Worm (Caenorhabditis elegans): ENCODE results near the gene orc-1.

orc-1 gene

DNA sequence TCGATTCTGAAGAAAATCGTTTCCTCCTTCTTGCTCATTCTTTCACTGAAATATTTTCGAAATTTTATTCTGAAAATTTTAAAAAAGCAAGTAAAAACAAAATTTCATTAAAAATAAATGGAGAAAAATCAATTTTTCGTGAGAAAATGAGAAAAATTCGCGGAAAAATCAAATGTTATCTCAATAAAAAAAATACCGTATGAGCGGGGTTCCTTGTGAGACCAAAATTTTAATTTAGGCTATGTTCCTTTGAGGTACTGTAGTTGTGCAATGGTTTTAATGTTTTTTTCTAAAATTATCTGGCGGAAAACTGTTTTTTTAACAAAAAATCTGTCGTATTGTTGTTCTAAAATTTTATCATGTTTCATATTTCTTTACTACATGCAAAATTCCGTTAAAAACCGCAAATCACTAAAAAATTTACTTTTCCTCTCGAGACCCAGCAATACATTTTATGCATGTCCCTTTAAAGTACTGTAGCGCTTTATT lies 42.7 kb upstream of the orc-1 start, which contains the start of gene epg-6:
epg-6 (minus strand) TSS at position 51 of the 489 bp plus-strand sequence.
- TF ChIP-seq nhr-25 (tag; optimal IDR thresholded peaks at IDR 0.05), result no peak
- TF ChIP-seq nhr-43 (tag; optimal IDR thresholded peaks at IDR 0.05; ENCODE audit: poor library complexity, severe bottlenecking), result no peak
- no peak for TF ChIP-seq pqm-1 (tag; optimal IDR thresholded peaks at IDR 0.05)
- TF ChIP-seq ceh-82 (tag; optimal IDR thresholded peaks at IDR 0.05), result no peak

DNA sequence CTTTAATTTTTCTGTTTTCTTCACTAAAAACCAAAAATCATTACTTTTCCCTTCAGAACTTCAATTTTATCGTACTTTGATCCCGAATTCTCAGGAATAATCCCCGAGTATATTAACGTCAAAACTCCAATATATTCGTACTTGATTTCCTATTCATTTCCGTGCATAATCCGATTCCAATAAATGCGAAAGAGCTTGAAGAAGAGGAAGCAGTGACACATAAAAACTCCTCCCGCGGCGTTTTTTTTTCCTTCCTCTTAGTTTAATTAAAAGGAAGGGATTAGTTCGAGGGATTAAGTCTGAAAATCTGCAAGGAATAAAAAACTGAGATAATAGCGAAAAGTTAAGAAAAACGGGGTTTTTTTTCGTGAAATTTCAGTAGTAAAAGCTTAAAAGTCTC lies 42.0 kb upstream of the orc-1 start:
- TF ChIP-seq fkh-10 (GFP tag; optimal IDR thresholded peaks at IDR 0.05) (no peak), nhr-11 (tag; optimal IDR thresholded peaks at IDR 0.05) (peak; percentile 38)

DNA sequence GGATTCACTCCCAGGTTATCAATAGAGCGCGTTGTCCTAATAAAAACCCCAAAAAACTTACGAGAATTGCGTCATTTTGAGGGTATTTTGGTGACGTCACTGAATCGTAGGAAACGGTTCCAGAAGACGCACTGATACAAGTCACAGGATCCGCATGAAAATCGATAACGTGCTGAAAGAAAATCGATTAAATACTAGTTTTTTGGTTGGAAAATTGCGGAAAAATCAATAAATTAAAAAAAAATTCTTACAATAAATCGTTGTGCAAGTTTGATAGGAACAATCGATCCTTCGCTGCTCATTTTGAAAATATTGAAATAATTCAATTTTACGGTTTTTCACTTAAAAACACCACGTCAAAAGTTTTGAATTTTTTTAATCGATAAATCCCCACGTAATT lies 39.7 kb upstream of the orc-1 start, which contains the start of gene Y39A1A.2:
Y39A1A.2 (minus strand) TSS at position 319 of the 400 bp plus-strand sequence.
- no peak for TF ChIP-seq ZK546.5 (tag; optimal IDR thresholded peaks at IDR 0.05)
- no peak for TF ChIP-seq fkh-10 (GFP tag; optimal IDR thresholded peaks at IDR 0.05)
- no peak for TF ChIP-seq nhr-77 (tag; optimal IDR thresholded peaks at IDR 0.05)
- no peak for TF ChIP-seq lin-15B (tag; optimal IDR thresholded peaks at IDR 0.05)
- peak; percentile 58 for TF ChIP-seq ceh-28 (tag; optimal IDR thresholded peaks at IDR 0.05)
- TF ChIP-seq ceh-9 (tag; optimal IDR thresholded peaks at IDR 0.05), result no peak
- no peak for TF ChIP-seq ama-1 (optimal IDR thresholded peaks at IDR 0.05)
- no peak for TF ChIP-seq daf-12 (tag; optimal IDR thresholded peaks at IDR 0.05)

DNA sequence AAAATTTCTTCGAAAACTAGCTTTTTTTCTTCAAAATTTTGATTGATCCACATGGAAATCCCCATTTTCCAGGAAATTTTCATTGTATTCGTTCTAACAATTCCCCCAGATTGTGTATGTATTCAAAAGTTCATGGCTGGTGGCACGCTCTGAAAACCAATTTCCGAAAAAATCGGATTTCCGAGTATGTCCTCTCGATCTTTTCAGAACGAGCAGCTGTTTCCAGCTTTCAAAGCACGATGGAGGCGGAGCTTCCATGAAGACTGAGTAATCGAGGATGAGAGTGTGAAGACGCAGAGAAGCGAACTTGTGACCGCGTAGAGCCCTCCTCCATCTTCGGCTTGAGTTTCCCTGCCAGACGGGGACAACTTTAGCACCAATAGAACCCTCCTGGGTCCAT lies 38.6 kb upstream of the orc-1 start:
- TF ChIP-seq zag-1 (tag; optimal IDR thresholded peaks at IDR 0.05), result no peak
- peak; percentile 5 for TF ChIP-seq nfya-1 (tag; optimal IDR thresholded peaks at IDR 0.05; ENCODE audit: insufficient read depth)
- TF ChIP-seq hmg-11 (tag; optimal IDR thresholded peaks at IDR 0.05), result peak; percentile 70

DNA sequence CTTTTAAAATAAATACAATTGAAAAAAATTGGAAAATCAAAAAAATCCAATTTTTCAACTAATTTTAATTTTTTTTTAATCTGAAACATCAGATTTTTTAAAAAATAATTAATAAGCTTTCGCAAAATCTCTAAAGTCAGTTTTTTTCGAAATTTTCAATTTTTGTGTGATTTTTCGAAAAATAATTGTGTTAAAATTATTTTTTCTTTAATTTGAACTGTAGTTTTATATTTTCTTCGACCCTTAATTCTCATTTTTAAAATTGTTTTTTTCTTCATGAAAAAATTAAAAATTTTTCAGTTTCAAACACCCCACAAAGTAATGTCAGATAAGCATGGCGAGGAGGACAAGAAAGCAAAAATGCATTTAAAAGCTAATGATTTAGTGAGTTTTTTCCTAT lies 37.9 kb upstream of the orc-1 start, which contains the start of gene rabx-5:
rabx-5 (plus strand) TSS at position 301 of the 400 bp plus-strand sequence.
- TF ChIP-seq ama-1 (optimal IDR thresholded peaks at IDR 0.05) (no peak), unc-39 (tag; optimal IDR thresholded peaks at IDR 0.05) (no peak), hmg-11 (tag; optimal IDR thresholded peaks at IDR 0.05) (no peak), elt-2 (tag; optimal IDR thresholded peaks at IDR 0.05) (no peak), daf-12 (tag; optimal IDR thresholded peaks at IDR 0.05) (no peak), nhr-77 (tag; optimal IDR thresholded peaks at IDR 0.05) (no peak), nhr-25 (tag; optimal IDR thresholded peaks at IDR 0.05) (no peak), snpc-4 (tag; optimal IDR thresholded peaks at IDR 0.05) (no peak), egl-5 (tag; optimal IDR thresholded peaks at IDR 0.05) (no peak), pha-4 (tag; optimal IDR thresholded peaks at IDR 0.05) (no peak), ztf-11 (tag; optimal IDR thresholded peaks at IDR 0.05) (no peak), pqm-1 (tag; optimal IDR thresholded peaks at IDR 0.05) (no peak)

DNA sequence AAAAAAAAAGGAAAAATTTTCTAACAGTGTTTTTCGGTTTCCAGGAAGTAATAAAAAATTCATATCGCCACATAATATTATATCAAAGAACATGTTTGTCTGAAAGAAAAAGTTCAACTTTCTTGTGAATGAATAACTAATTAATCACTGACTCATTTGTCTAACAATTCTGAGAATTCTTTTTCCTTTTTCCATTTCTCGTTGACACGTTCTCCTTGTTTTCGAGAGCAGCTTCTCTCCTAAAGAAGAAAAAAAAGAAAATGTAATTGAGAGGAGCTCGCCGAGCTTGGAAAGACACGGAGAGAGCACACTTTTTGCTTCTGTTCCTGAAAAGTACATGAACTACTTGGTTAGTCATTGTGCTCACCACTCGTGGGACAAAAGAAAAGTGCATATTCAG lies 34.8 kb upstream of the orc-1 start:
- TF ChIP-seq nhr-43 (tag; optimal IDR thresholded peaks at IDR 0.05; ENCODE audit: poor library complexity, severe bottlenecking) (no peak), lin-39 (tag; optimal IDR thresholded peaks at IDR 0.05) (no peak), ZK546.5 (tag; optimal IDR thresholded peaks at IDR 0.05) (no peak), nhr-11 (tag; optimal IDR thresholded peaks at IDR 0.05) (no peak), jun-1 (tag; optimal IDR thresholded peaks at IDR 0.05) (no peak), nhr-12 (tag; optimal IDR thresholded peaks at IDR 0.05) (no peak), nfya-1 (tag; optimal IDR thresholded peaks at IDR 0.05; ENCODE audit: insufficient read depth) (peak; percentile 19)

DNA sequence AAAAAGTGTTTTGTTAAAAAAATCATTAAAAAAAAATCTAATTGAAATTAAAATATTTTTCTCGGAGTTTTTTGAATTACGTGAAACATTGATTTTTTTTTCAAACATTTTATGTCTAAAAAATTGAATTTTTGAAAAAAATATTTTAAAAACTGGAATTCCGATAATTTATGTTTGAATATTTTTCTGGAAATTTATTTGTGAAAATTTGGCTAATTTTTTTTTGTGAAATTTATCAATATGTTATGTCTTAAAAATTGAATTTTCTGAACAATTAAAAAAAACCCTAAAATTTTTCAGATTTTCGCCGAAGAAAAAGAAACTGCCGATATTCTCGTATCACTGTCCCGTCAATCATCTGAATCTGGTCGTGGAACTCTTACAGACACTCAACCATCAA lies 30.6 kb upstream of the orc-1 start, which contains the start of gene Y39A1A.24:
Y39A1A.24 (plus strand) TSS at position 301 of the 400 bp plus-strand sequence.
- no peak for TF ChIP-seq egl-27 (tag; optimal IDR thresholded peaks at IDR 0.05)
- TF ChIP-seq ZK546.5 (tag; optimal IDR thresholded peaks at IDR 0.05), result no peak
- TF ChIP-seq skn-1 (tag; optimal IDR thresholded peaks at IDR 0.05), result no peak
- no peak for TF ChIP-seq nhr-77 (tag; optimal IDR thresholded peaks at IDR 0.05)
- no peak for TF ChIP-seq R02D3.7 (tag; optimal IDR thresholded peaks at IDR 0.05)
- no peak for TF ChIP-seq mdl-1 (tag; optimal IDR thresholded peaks at IDR 0.05)
- TF ChIP-seq lin-39 (tag; optimal IDR thresholded peaks at IDR 0.05), result no peak
- TF ChIP-seq fos-1 (tag; optimal IDR thresholded peaks at IDR 0.05), result no peak
- TF ChIP-seq aly-2 (tag; optimal IDR thresholded peaks at IDR 0.05), result no peak
- no peak for TF ChIP-seq hmg-11 (tag; optimal IDR thresholded peaks at IDR 0.05)
- no peak for TF ChIP-seq elt-3 (tag; optimal IDR thresholded peaks at IDR 0.05)
- no peak for TF ChIP-seq nhr-43 (tag; optimal IDR thresholded peaks at IDR 0.05; ENCODE audit: poor library complexity, severe bottlenecking)
- TF ChIP-seq elt-1 (tag; optimal IDR thresholded peaks at IDR 0.05), result no peak
